Fruit fly (Drosophila melanogaster) whole organism, embryonic: ENCODE results near the gene Ice2.

Experiments
- ATbp ChIP-seq: fragments of 200-800 bp; sonication (Bioruptor generic); optimal IDR thresholded peaks from 2 replicates; lab custom pipeline; 2017; ENCODE audit warnings: missing biosample characterization, mild to moderate bottlenecking, missing genetic modification characterization, missing genetic modification reagents
- B-H1 ChIP-seq: fragments of 200-800 bp; sonication (Bioruptor generic); IDR thresholded peaks from 3 replicates; pipeline ENCODE4 v1.3.6; 2022; ENCODE audit warnings: missing biosample characterization, missing genetic modification characterization
- CG11398 ChIP-seq: fragments of 200-800 bp; sonication (Bioruptor generic); optimal IDR thresholded peaks from 2 replicates; lab custom pipeline; 2016; ENCODE audit warnings: missing biosample characterization, missing genetic modification characterization
- CG11504 ChIP-seq: fragments of 200-800 bp; sonication (Bioruptor generic); optimal IDR thresholded peaks from 3 replicates; lab custom pipeline; 2019; ENCODE audit warnings: missing biosample characterization, mild to moderate bottlenecking, missing genetic modification characterization, moderate library complexity
- CG12236 ChIP-seq: fragments of 200-800 bp; sonication (Bioruptor generic); optimal IDR thresholded peaks from 2 replicates; lab custom pipeline; 2016; ENCODE audit warnings: missing biosample characterization, missing genetic modification characterization
- CG14667 ChIP-seq: fragments of 200-800 bp; sonication (Bioruptor generic); IDR thresholded peaks from 2 replicates; pipeline ENCODE4 v1.3.6; 2022; ENCODE audit warnings: missing biosample characterization, missing genetic modification characterization
- CG17802 ChIP-seq: fragments of 200-800 bp; sonication (Bioruptor generic); optimal IDR thresholded peaks from 2 replicates; lab custom pipeline; 2018; ENCODE audit warnings: missing biosample characterization, mild to moderate bottlenecking, missing genetic modification characterization, moderate library complexity
- CG1792 ChIP-seq: fragments of 200-800 bp; sonication (Bioruptor generic); optimal IDR thresholded peaks from 2 replicates; lab custom pipeline; 2016; ENCODE audit warnings: missing biosample characterization, missing genetic modification characterization
- CG30020 ChIP-seq: fragments of 200-800 bp; optimal IDR thresholded peaks from 2 replicates; lab custom pipeline; 2019; ENCODE audit warnings: missing biosample characterization, mild to moderate bottlenecking, missing genetic modification characterization, moderate library complexity
- CG3163 ChIP-seq: fragments of 200-800 bp; sonication (Bioruptor generic); optimal IDR thresholded peaks from 3 replicates; lab custom pipeline; 2016; ENCODE audit warnings: missing biosample characterization, missing genetic modification characterization
- CG4820 ChIP-seq: fragments of 200-800 bp; sonication (Bioruptor generic); optimal IDR thresholded peaks from 3 replicates; lab custom pipeline; 2016; ENCODE audit warnings: missing biosample characterization, missing genetic modification characterization
- CG5245 ChIP-seq: fragments of 200-800 bp; sonication (Bioruptor generic); optimal IDR thresholded peaks from 3 replicates; lab custom pipeline; 2016; ENCODE audit warnings: missing biosample characterization, missing genetic modification characterization
- CG6254 ChIP-seq: fragments of 200-800 bp; sonication (Bioruptor generic); optimal IDR thresholded peaks from 3 replicates; lab custom pipeline; 2017; ENCODE audit warnings: mild to moderate bottlenecking, missing biosample characterization, missing genetic modification reagents, missing genetic modification characterization
- CG6683 ChIP-seq: fragments of 200-800 bp; sonication (Bioruptor generic); optimal IDR thresholded peaks from 2 replicates; lab custom pipeline; 2017; ENCODE audit warnings: missing biosample characterization, mild to moderate bottlenecking, missing genetic modification characterization, missing genetic modification reagents
- CG8924 ChIP-seq: fragments of 200-800 bp; optimal IDR thresholded peaks from 3 replicates; lab custom pipeline; 2019; ENCODE audit warnings: missing biosample characterization, mild to moderate bottlenecking, missing genetic modification characterization, moderate library complexity
- CG9609 ChIP-seq: fragments of 200-800 bp; sonication (Bioruptor generic); optimal IDR thresholded peaks from 3 replicates; lab custom pipeline; 2016; ENCODE audit warnings: missing biosample characterization, missing genetic modification characterization
- CG9727 ChIP-seq: fragments of 200-800 bp; sonication (Bioruptor generic); optimal IDR thresholded peaks from 3 replicates; lab custom pipeline; 2017; ENCODE audit warnings: missing biosample characterization, mild to moderate bottlenecking, missing genetic modification characterization
- CG9932 ChIP-seq: fragments of 200-800 bp; sonication (Bioruptor generic); IDR thresholded peaks from 2 replicates; pipeline ENCODE4 v1.3.6; 2022; ENCODE audit warnings: missing biosample characterization, missing genetic modification characterization
- Dad ChIP-seq: fragments of 200-800 bp; sonication (Bioruptor generic); optimal IDR thresholded peaks from 3 replicates; lab custom pipeline; 2016; ENCODE audit warnings: missing biosample characterization, missing genetic modification characterization
- Dbx ChIP-seq: fragments of 200-800 bp; sonication (Bioruptor generic); IDR thresholded peaks from 3 replicates; pipeline ENCODE4 v1.3.6; 2022; ENCODE audit warnings: missing biosample characterization, missing genetic modification characterization
- Dll ChIP-seq: fragments of 200-800 bp; sonication (Bioruptor generic); IDR thresholded peaks from 4 replicates; pipeline ENCODE4 v1.3.6; 2022; ENCODE audit warnings: missing biosample characterization, missing genetic modification characterization; ENCODE audit not compliant: partially characterized antibody
- Drgx ChIP-seq: fragments of 200-800 bp; sonication (Bioruptor generic); IDR thresholded peaks from 2 replicates; pipeline ENCODE4 v1.3.6; 2022; ENCODE audit warnings: missing biosample characterization, missing genetic modification characterization
- Eip74EF ChIP-seq, 2 experiments: fragments of 200-800 bp in 1 of 2; fragments of >200 bp in 1 of 2; sonication (Bioruptor generic) in 1 of 2; optimal IDR thresholded peaks; 2 replicates each; lab custom pipeline; 2017 to 2019; ENCODE audit warnings: missing biosample characterization in 2 of 2, missing genetic modification characterization in 2 of 2, mild to moderate bottlenecking in 1 of 2, moderate library complexity in 1 of 2
- Ets65A ChIP-seq: fragments of 200-800 bp; sonication (Bioruptor generic); peaks from one replicate; lab custom pipeline; 2016; ENCODE audit warnings: missing biosample characterization, missing genetic modification characterization
- GATAe ChIP-seq: fragments of 200-800 bp; sonication (Bioruptor generic); conservative IDR thresholded peaks from 2 replicates; pipeline ENCODE4 v1.3.6; 2022; ENCODE audit warnings: missing biosample characterization, missing genetic modification characterization
- HLH4C ChIP-seq: fragments of 200-800 bp; sonication (Bioruptor generic); IDR thresholded peaks from 3 replicates; pipeline ENCODE4 v1.3.6; 2022; ENCODE audit warnings: missing biosample characterization, missing genetic modification characterization; ENCODE audit not compliant: partially characterized antibody
- MTF-1 ChIP-seq: fragments of 200-800 bp; sonication (Bioruptor generic); optimal IDR thresholded peaks from 2 replicates; lab custom pipeline; 2018; ENCODE audit warnings: missing biosample characterization, mild to moderate bottlenecking, missing genetic modification characterization, borderline replicate concordance
- Max ChIP-seq: fragments of 200-800 bp; sonication (Bioruptor generic); optimal IDR thresholded peaks from 2 replicates; lab custom pipeline; 2016; ENCODE audit warnings: missing biosample characterization, mild to moderate bottlenecking, missing genetic modification characterization
- NC2α ChIP-seq: fragments of 200-800 bp; sonication (Bioruptor generic); optimal IDR thresholded peaks from 2 replicates; lab custom pipeline; 2016; ENCODE audit warnings: missing biosample characterization, missing genetic modification characterization
- Nf-YA ChIP-seq: fragments of 200-800 bp; sonication (Bioruptor generic); IDR thresholded peaks from 2 replicates; pipeline ENCODE4 v1.3.6; 2022; ENCODE audit warnings: missing biosample characterization, missing genetic modification characterization
- Oaz ChIP-seq: fragments of 200-800 bp; sonication (Bioruptor generic); IDR thresholded peaks from 2 replicates; pipeline ENCODE4 v1.3.6; 2022; ENCODE audit warnings: missing biosample characterization, missing genetic modification characterization
- Opbp ChIP-seq: fragments of 200-800 bp; sonication (Bioruptor generic); IDR thresholded peaks from 3 replicates; pipeline ENCODE4 v1.3.6; 2022; ENCODE audit warnings: missing biosample characterization, missing genetic modification characterization; ENCODE audit not compliant: partially characterized antibody
- Ptx1 ChIP-seq: fragments of 200-800 bp; sonication (Bioruptor generic); IDR thresholded peaks from 2 replicates; pipeline ENCODE4 v1.3.6; 2022; ENCODE audit warnings: missing biosample characterization, missing genetic modification characterization
- Sox102F ChIP-seq: fragments of 200-800 bp; sonication (Bioruptor generic); optimal IDR thresholded peaks from 2 replicates; lab custom pipeline; 2018; ENCODE audit warnings: missing biosample characterization, mild to moderate bottlenecking, missing genetic modification characterization, moderate library complexity
- Usf ChIP-seq: fragments of 200-800 bp; sonication (Bioruptor generic); optimal IDR thresholded peaks from 2 replicates; lab custom pipeline; 2017; ENCODE audit warnings: missing genotype, missing biosample characterization, missing genetic modification characterization
- Xbp1 ChIP-seq: fragments of 200-800 bp; sonication (Bioruptor generic); optimal IDR thresholded peaks from 3 replicates; lab custom pipeline; 2016; ENCODE audit warnings: missing biosample characterization, mild to moderate bottlenecking, missing genetic modification characterization
- ato ChIP-seq: fragments of 200-800 bp; sonication (Bioruptor generic); IDR thresholded peaks from 2 replicates; pipeline ENCODE4 v1.3.6; 2022; ENCODE audit warnings: missing biosample characterization, missing genetic modification characterization; ENCODE audit not compliant: partially characterized antibody
- btn ChIP-seq: fragments of 200-800 bp; sonication (Bioruptor generic); optimal IDR thresholded peaks from 2 replicates; lab custom pipeline; 2016; ENCODE audit warnings: missing biosample characterization, missing genetic modification characterization
- cg ChIP-seq: fragments of 200-800 bp; sonication (Bioruptor generic); optimal IDR thresholded peaks from 3 replicates; lab custom pipeline; 2019; ENCODE audit warnings: missing biosample characterization, mild to moderate bottlenecking, missing genetic modification characterization, moderate library complexity
- chm ChIP-seq: fragments of 200-800 bp; sonication (Bioruptor generic); IDR thresholded peaks from 2 replicates; pipeline ENCODE4 v1.3.6; 2022; ENCODE audit warnings: missing biosample characterization, missing genetic modification characterization
- eve ChIP-seq, 2 experiments: fragments of >200 bp; optimal IDR thresholded peaks; 2 replicates each; lab custom pipeline; 2017; ENCODE audit warnings: missing biosample characterization in 2 of 2, missing genetic modification characterization in 2 of 2
- jigr1 ChIP-seq: fragments of 200-800 bp; sonication (Bioruptor generic); IDR thresholded peaks from 3 replicates; pipeline ENCODE4 v1.3.6; 2022; ENCODE audit warnings: missing biosample characterization, missing genetic modification characterization
- nerfin-2 ChIP-seq: fragments of 200-800 bp; sonication (Bioruptor generic); IDR thresholded peaks from 2 replicates; pipeline ENCODE4 v1.3.6; 2022; ENCODE audit warnings: missing biosample characterization, missing genetic modification characterization; ENCODE audit not compliant: partially characterized antibody
- odd ChIP-seq: fragments of 200-800 bp; sonication (Bioruptor generic); optimal IDR thresholded peaks from 2 replicates; lab custom pipeline; 2017; ENCODE audit warnings: missing biosample characterization, mild to moderate bottlenecking, missing genetic modification characterization
- peb ChIP-seq: fragments of 200-800 bp; sonication (Bioruptor generic); IDR thresholded peaks from 2 replicates; pipeline ENCODE4 v1.3.6; 2022; ENCODE audit warnings: missing biosample characterization, missing genetic modification characterization
- prd ChIP-seq, 3 experiments: fragments of >200 bp in 2 of 3; fragments of 200-800 bp in 1 of 3; sonication (Bioruptor generic) in 1 of 3; optimal IDR thresholded peaks in 2 of 3; IDR thresholded peaks in 1 of 3; 2 replicates in 2 of 3; 3 replicates in 1 of 3; pipeline versions ENCODE4 v1.3.6 to Lab custom; 2017 to 2022; ENCODE audit warnings: missing biosample characterization in 1 of 3, missing genetic modification characterization in 1 of 3
- sisA ChIP-seq: fragments of 200-800 bp; sonication (Bioruptor generic); IDR thresholded peaks from 2 replicates; pipeline ENCODE4 v1.3.6; 2022; ENCODE audit warnings: missing biosample characterization, missing genetic modification characterization
- ssp ChIP-seq: fragments of 200-800 bp; sonication (Bioruptor generic); IDR thresholded peaks from 2 replicates; pipeline ENCODE4 v1.3.6; 2022; ENCODE audit warnings: missing biosample characterization, missing genetic modification characterization
- tap ChIP-seq: fragments of 200-800 bp; optimal IDR thresholded peaks from 3 replicates; lab custom pipeline; 2019; ENCODE audit warnings: missing biosample characterization, mild to moderate bottlenecking, missing genetic modification characterization, moderate library complexity
- tll ChIP-seq, 2 experiments: fragments of 200-800 bp in 1 of 2; fragments of >200 bp in 1 of 2; sonication (Bioruptor generic) in 1 of 2; optimal IDR thresholded peaks; 2 replicates each; lab custom pipeline; 2017 to 2019; ENCODE audit warnings: missing biosample characterization in 2 of 2, missing genetic modification characterization in 2 of 2, mild to moderate bottlenecking in 1 of 2, moderate library complexity in 1 of 2
- zfh2 ChIP-seq: fragments of 200-800 bp; sonication (Bioruptor generic); optimal IDR thresholded peaks from 2 replicates; lab custom pipeline; 2016; ENCODE audit warnings: missing biosample characterization, missing genetic modification characterization

Ice2 gene

DNA sequence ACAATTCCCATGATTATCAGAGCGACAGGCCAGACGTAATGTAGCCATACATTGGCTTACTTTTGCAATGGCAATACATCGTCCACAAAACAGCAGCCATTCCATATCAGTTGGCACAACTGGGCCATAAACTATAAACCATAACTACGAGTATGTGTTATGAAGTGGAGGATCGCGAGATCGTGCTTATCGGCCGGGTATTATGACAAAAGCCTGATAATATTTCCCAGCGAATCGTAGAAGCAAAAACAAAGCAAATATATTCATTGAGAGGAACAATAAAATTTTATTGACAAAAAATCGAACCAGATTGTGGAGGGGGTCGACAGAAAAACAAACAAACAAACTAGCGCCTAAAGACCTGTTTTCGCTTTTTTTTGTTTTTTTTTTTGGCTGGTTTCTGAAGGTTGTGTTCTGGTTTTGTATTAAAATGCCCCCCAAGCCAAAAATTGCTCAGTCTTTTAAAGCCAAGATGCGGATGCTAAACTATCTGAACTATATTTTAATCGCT lies 33.4 kb downstream of the Ice2 start, which contains the start of gene CG5810 (continued):
- TF ChIP-seq Eip74EF (GFP tag; optimal IDR thresholded peaks at IDR 0.05; lab: Kevin White, UChicago) (no peak), CG3163 (GFP tag; lab: Kevin White, UChicago) (no peak), CG6254 (GFP tag; lab: Kevin White, UChicago) (no peak), zfh2 (no peak), Oaz (GFP tag; lab: Robert Waterston, UW) (no peak), ssp (no peak), jigr1 (GFP tag; lab: Robert Waterston, UW) (no peak), CG6683 (no peak), tap (no peak), B-H1 (GFP tag; lab: Robert Waterston, UW) (no peak), Dll (no peak), Drgx (GFP tag; lab: Robert Waterston, UW) (no peak), eve (GFP tag; optimal IDR thresholded peaks at IDR 0.05; lab: Kevin White, UChicago) (no peak), CG1792 (GFP tag; lab: Kevin White, UChicago) (no peak), MTF-1 (GFP tag; lab: Kevin White, UChicago) (no peak), peb (GFP tag; lab: Robert Waterston, UW) (no peak), Max (GFP tag; lab: Kevin White, UChicago) (no peak), GATAe (GFP tag; lab: Robert Waterston, UW) (peak; percentile 33; the same call in 1 of the 2 replicates), chm (GFP tag; lab: Robert Waterston, UW) (no peak), CG17802 (no peak), CG9609 (no peak), odd (GFP tag; lab: Kevin White, UChicago) (peak; percentile 79), CG9727 (GFP tag; lab: Kevin White, UChicago) (no peak), CG12236 (GFP tag; lab: Kevin White, UChicago) (no peak), Xbp1 (GFP tag; lab: Kevin White, UChicago) (no peak), Sox102F (no peak), sisA (GFP tag; lab: Robert Waterston, UW) (no peak), cg (GFP tag; lab: Kevin White, UChicago) (no peak), ATbp (GFP tag; lab: Kevin White, UChicago) (no peak), CG5245 (no peak), HLH4C (no peak), Nf-YA (GFP tag; lab: Robert Waterston, UW) (no peak), Dad (GFP tag; lab: Kevin White, UChicago) (no peak), nerfin-2 (no peak), NC2α (GFP tag; lab: Kevin White, UChicago) (no peak), tll (GFP tag; optimal IDR thresholded peaks at IDR 0.05; lab: Kevin White, UChicago) (no peak), Usf (GFP tag; lab: Kevin White, UChicago) (no peak), Dbx (no peak), ato (GFP tag; lab: Robert Waterston, UW) (no peak), CG11504 (no peak), CG30020 (tag; lab: Kevin White, UChicago) (no peak), prd (optimal IDR thresholded peaks at IDR 0.05; lab: Kevin White, UChicago) (no peak), prd (GFP tag; IDR thresholded peaks at IDR 0.05; lab: Robert Waterston, UW) (no peak), CG4820 (GFP tag; lab: Kevin White, UChicago) (no peak), CG9932 (GFP tag; lab: Robert Waterston, UW) (no peak), Opbp (no peak), btn (no peak), CG8924 (tag; lab: Kevin White, UChicago) (no peak), Ptx1 (GFP tag; lab: Robert Waterston, UW) (no peak), Ets65A (GFP tag; lab: Kevin White, UChicago) (no peak), CG11398 (GFP tag; lab: Kevin White, UChicago) (no peak), CG14667 (GFP tag; lab: Robert Waterston, UW) (no peak)
